Worm (Caenorhabditis elegans): Measurements from ENCODE around the gene Y56A3A.16.

DNA sequence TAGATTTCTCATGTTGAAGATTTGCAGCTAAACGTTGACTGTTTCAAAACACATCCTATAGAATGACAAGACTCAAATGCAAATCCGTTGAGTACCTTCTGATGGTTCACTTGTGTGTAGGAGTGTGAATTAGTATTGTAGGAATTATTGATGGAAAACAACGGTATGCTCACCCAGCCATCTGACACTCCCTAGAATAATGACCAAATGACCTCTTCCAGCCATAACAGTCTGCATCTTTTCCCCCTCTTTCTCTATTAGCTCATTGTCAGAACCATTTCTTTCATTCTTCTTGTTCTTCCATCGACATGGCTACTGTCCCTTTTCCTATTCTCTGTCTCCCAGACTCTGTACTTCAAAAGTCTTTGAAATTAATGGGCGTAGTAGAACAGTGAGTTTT is 5.5 kb downstream of the Y56A3A.16 start, which contains the start of gene fbxb-24:
- TF ChIP-seq unc-39 (tag; optimal IDR thresholded peaks at IDR 0.05) (no peak), elt-3 (tag; optimal IDR thresholded peaks at IDR 0.05) (no peak), ztf-11 (tag; optimal IDR thresholded peaks at IDR 0.05) (no peak)

Measured in whole organism, mixed stage, embryonic.